Fruit fly (Drosophila melanogaster): ENCODE results near the gene ogre.

ogre gene

DNA sequence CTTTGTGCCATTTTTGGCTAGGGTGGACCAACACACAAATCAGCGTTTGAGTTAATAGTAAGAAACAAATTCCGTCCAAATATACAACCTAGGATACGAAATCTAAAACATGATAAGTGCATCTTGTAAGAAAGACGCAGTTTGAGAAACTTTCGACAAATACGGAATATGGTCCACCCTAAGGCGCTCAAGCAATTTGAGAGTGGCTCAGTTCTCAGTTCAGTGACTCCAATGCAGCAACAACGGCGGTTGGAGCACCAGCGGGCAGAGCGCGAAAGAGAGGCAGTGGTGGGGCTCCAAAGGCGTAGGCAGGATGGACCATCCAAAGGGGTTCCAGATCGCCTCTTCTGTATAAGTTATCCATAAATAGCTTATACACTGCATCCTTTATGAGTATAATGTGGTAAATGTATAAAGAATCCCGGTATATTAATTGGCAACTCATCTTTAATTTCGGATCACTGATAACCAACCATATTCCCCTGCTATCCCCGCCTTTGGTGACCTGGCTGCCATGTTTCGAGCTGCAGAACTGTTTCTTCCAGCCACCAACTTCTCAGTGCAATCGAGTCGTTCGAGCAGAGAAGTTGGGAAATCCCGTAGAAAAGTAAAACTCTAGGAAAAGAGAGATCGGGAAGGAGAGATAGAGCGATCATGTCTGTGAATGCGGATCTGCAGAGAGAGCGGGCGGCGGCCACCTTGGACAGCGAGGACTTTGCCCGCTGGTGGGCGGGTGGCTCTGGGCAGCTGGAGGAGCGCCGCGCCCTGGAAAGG is 21.6 kb downstream of the ogre start, which contains the start of gene CG4586 (continued):
- TF ChIP-seq maf-S (GFP tag; optimal IDR thresholded peaks at IDR 0.05) = peak; percentile 94
- TF ChIP-seq slbo (GFP tag; IDR thresholded peaks at IDR 0.05) = peak; percentile 94
- TF ChIP-seq CG30431 (GFP tag; optimal IDR thresholded peaks at IDR 0.05) = peak; percentile 86
- peak; percentile 47 for TF ChIP-seq fd102C (GFP tag; optimal IDR thresholded peaks at IDR 0.05)
- TF ChIP-seq CG9609 (GFP tag; optimal IDR thresholded peaks at IDR 0.05) = peak; percentile 95
- TF ChIP-seq bsh (GFP tag; optimal IDR thresholded peaks at IDR 0.05) = peak; percentile 95 to 99
- TF ChIP-seq CG17568 (GFP tag; optimal IDR thresholded peaks at IDR 0.05) = peak; percentile 96
- TF ChIP-seq Ets97D (GFP tag; optimal IDR thresholded peaks at IDR 0.05) = peak; percentile 82
- TF ChIP-seq Meics (GFP tag; optimal IDR thresholded peaks at IDR 0.05) = peak; percentile 97
- peak; percentile 44 for TF ChIP-seq ftz-f1 (GFP tag; optimal IDR thresholded peaks at IDR 0.05)
- TF ChIP-seq CG7963 (GFP tag; IDR thresholded peaks at IDR 0.05; ENCODE audit: partially characterized antibody) = no peak
- TF ChIP-seq CG6813 (GFP tag; optimal IDR thresholded peaks at IDR 0.05) = peak; percentile 97
- TF ChIP-seq Hmx (GFP tag; optimal IDR thresholded peaks at IDR 0.05) = peak; percentile 75
- peak; percentile 46 for TF ChIP-seq abd-A (tag; optimal IDR thresholded peaks at IDR 0.05)
- TF ChIP-seq E2f2 (GFP tag; IDR thresholded peaks at IDR 0.05) = peak; percentile 76
- peak; percentile 77 for TF ChIP-seq cato (GFP tag; optimal IDR thresholded peaks at IDR 0.05; ENCODE audit: borderline replicate concordance)
- no peak for TF ChIP-seq lov (optimal IDR thresholded peaks at IDR 0.05)
- peak; percentile 95 for TF ChIP-seq lov (GFP tag; IDR thresholded peaks at IDR 0.05)
- peak; percentile 51; the same call in 1 of the 3 replicates for TF ChIP-seq jigr1 (GFP tag; IDR thresholded peaks at IDR 0.05)
- peak; percentile 93 for TF ChIP-seq grau (tag; optimal IDR thresholded peaks at IDR 0.05)
- peak; percentile 69 for TF ChIP-seq bigmax (GFP tag; optimal IDR thresholded peaks at IDR 0.05)
- TF ChIP-seq CG11504 (tag; optimal IDR thresholded peaks at IDR 0.05) = peak; percentile 93
- TF ChIP-seq odd (GFP tag; optimal IDR thresholded peaks at IDR 0.05) = peak; percentile 96
- no peak for TF ChIP-seq h (optimal IDR thresholded peaks at IDR 0.05)
- TF ChIP-seq pb (GFP tag; optimal IDR thresholded peaks at IDR 0.05) = peak; percentile 96
- peak; percentile 96 for TF ChIP-seq otp (GFP tag; IDR thresholded peaks at IDR 0.05)
- peak; percentile 76 for TF ChIP-seq trh (GFP tag; optimal IDR thresholded peaks at IDR 0.05)
- peak; percentile 55 for TF ChIP-seq CG33557 (GFP tag; optimal IDR thresholded peaks at IDR 0.05)
- peak; percentile 89 for TF ChIP-seq sima (GFP tag; optimal IDR thresholded peaks at IDR 0.05)
- TF ChIP-seq ATbp (GFP tag; optimal IDR thresholded peaks at IDR 0.05) = peak; percentile 96
- TF ChIP-seq D19B (GFP tag; optimal IDR thresholded peaks at IDR 0.05) = peak; percentile 89
- peak; percentile 90 for TF ChIP-seq shn (GFP tag; optimal IDR thresholded peaks at IDR 0.05)
- peak; percentile 98 for TF ChIP-seq Hand (GFP tag; optimal IDR thresholded peaks at IDR 0.05)
- peak; percentile 95 for TF ChIP-seq Xrp1 (GFP tag; IDR thresholded peaks at IDR 0.05)
- TF ChIP-seq esg (GFP tag; conservative IDR thresholded peaks at IDR 0.05) = peak; percentile 85
- TF ChIP-seq nerfin-2 (GFP tag; IDR thresholded peaks at IDR 0.05; ENCODE audit: partially characterized antibody) = no peak
- peak; percentile 81 for TF ChIP-seq Oaz (GFP tag; IDR thresholded peaks at IDR 0.05)
- TF ChIP-seq CG3163 (GFP tag; optimal IDR thresholded peaks at IDR 0.05) = peak; percentile 84
- peak; percentile 92 for TF ChIP-seq CG5245 (GFP tag; optimal IDR thresholded peaks at IDR 0.05)
- peak; percentile 3 for TF ChIP-seq pros (GFP tag; optimal IDR thresholded peaks at IDR 0.05)
- TF ChIP-seq Six4 (GFP tag; optimal IDR thresholded peaks at IDR 0.05) = peak; percentile 96
- peak; percentile 84 for TF ChIP-seq CG32772 (GFP tag; IDR thresholded peaks at IDR 0.05)
- no peak for TF ChIP-seq Kr (GFP tag; optimal IDR thresholded peaks at IDR 0.05)
- TF ChIP-seq CG12659 (GFP tag; optimal IDR thresholded peaks at IDR 0.05) = peak; percentile 96
- peak; percentile 88 for TF ChIP-seq sens-2 (GFP tag; IDR thresholded peaks at IDR 0.05)
- peak; percentile 88 for TF ChIP-seq CG9932 (GFP tag; IDR thresholded peaks at IDR 0.05)
- TF ChIP-seq CG15601 (tag; optimal IDR thresholded peaks at IDR 0.05) = peak; percentile 85
- peak; percentile 93 for TF ChIP-seq CG2875 (GFP tag; optimal IDR thresholded peaks at IDR 0.05)
- TF ChIP-seq CG8478 (optimal IDR thresholded peaks at IDR 0.05) = no peak
- TF ChIP-seq gt (GFP tag; IDR thresholded peaks at IDR 0.05) = no peak

All from whole organism, embryonic.